Fruit fly (Drosophila melanogaster) whole organism, prepupa: ENCODE data around the gene Idh3a.

Source experiments
- Blimp-1 ChIP-seq: fragments of 200-800 bp; sonication (Bioruptor generic); optimal IDR thresholded peaks from 3 replicates; lab custom pipeline; 2017; ENCODE audit warnings: missing biosample characterization, missing genetic modification characterization, mild to moderate bottlenecking, moderate library complexity, missing genetic modification reagents
- CG11762 ChIP-seq: fragments of 200-800 bp; sonication (Bioruptor generic); optimal IDR thresholded peaks from 3 replicates; lab custom pipeline; 2016; ENCODE audit warnings: missing biosample characterization, missing genetic modification characterization; ENCODE audit not compliant: insufficient read depth
- CG15336 ChIP-seq: fragments of 200-800 bp; sonication (Bioruptor generic); IDR thresholded peaks from 2 replicates; pipeline ENCODE4 v1.3.6; 2022; ENCODE audit warnings: missing biosample characterization, missing genetic modification characterization
- CG1621 ChIP-seq: fragments of 200-800 bp; sonication (Bioruptor generic); optimal IDR thresholded peaks from 3 replicates; lab custom pipeline; 2018; ENCODE audit warnings: missing biosample characterization, mild to moderate bottlenecking, missing genetic modification characterization
- CG16779 ChIP-seq: fragments of 200-800 bp; sonication (Bioruptor generic); optimal IDR thresholded peaks from 3 replicates; lab custom pipeline; 2017; ENCODE audit warnings: missing biosample characterization, mild to moderate bottlenecking, missing genetic modification characterization
- CG31627 ChIP-seq: fragments of 200-800 bp; sonication (Bioruptor generic); optimal IDR thresholded peaks from 3 replicates; lab custom pipeline; 2016; ENCODE audit warnings: missing biosample characterization, missing genetic modification characterization
- CG32006 ChIP-seq: fragments of 200-800 bp; sonication (Bioruptor generic); optimal IDR thresholded peaks from 3 replicates; lab custom pipeline; 2017; ENCODE audit warnings: missing biosample characterization, mild to moderate bottlenecking, missing genetic modification characterization
- CG34406 ChIP-seq: fragments of 200-800 bp; sonication (Bioruptor generic); optimal IDR thresholded peaks from 3 replicates; lab custom pipeline; 2016; ENCODE audit warnings: missing biosample characterization, missing genetic modification characterization
- CG3919 ChIP-seq: fragments of 200-800 bp; sonication (Bioruptor generic); optimal IDR thresholded peaks from 3 replicates; lab custom pipeline; 2016; ENCODE audit warnings: missing biosample characterization, missing genetic modification characterization
- CG4318 ChIP-seq: fragments of 200-800 bp; sonication (Bioruptor generic); optimal IDR thresholded peaks from 3 replicates; lab custom pipeline; 2017; ENCODE audit warnings: missing biosample characterization, mild to moderate bottlenecking, missing genetic modification characterization
- CG6163 ChIP-seq: fragments of 200-800 bp; sonication (Bioruptor generic); IDR thresholded peaks from 3 replicates; pipeline ENCODE4 v1.3.6; 2022; ENCODE audit warnings: missing biosample characterization, missing genetic modification characterization
- CG6276 ChIP-seq: fragments of 200-800 bp; sonication (Bioruptor generic); optimal IDR thresholded peaks from 2 replicates; lab custom pipeline; 2017; ENCODE audit warnings: missing biosample characterization, mild to moderate bottlenecking, missing genetic modification characterization
- CG6792 ChIP-seq: fragments of 200-800 bp; sonication (Bioruptor generic); optimal IDR thresholded peaks from 3 replicates; lab custom pipeline; 2016; ENCODE audit warnings: missing biosample characterization, missing genetic modification characterization
- CG6808 ChIP-seq: fragments of 200-800 bp; sonication (Bioruptor generic); optimal IDR thresholded peaks from 3 replicates; lab custom pipeline; 2017; ENCODE audit warnings: missing biosample characterization, missing genetic modification characterization, mild to moderate bottlenecking, moderate library complexity, missing genetic modification reagents
- CG6854 ChIP-seq: fragments of 200-800 bp; sonication (Bioruptor generic); optimal IDR thresholded peaks from 2 replicates; lab custom pipeline; 2017; ENCODE audit warnings: missing biosample characterization, mild to moderate bottlenecking, missing genetic modification characterization
- CG7368 ChIP-seq: fragments of 200-800 bp; sonication (Bioruptor generic); optimal IDR thresholded peaks from 3 replicates; lab custom pipeline; 2016; ENCODE audit warnings: missing biosample characterization, missing genetic modification characterization
- CG8319 ChIP-seq: fragments of 200-800 bp; sonication (Bioruptor generic); optimal IDR thresholded peaks from 3 replicates; lab custom pipeline; 2016; ENCODE audit warnings: missing biosample characterization, missing genetic modification characterization
- CG8632 ChIP-seq: fragments of 200-800 bp; sonication (Bioruptor generic); optimal IDR thresholded peaks from 3 replicates; lab custom pipeline; 2016; ENCODE audit warnings: missing biosample characterization, missing genetic modification characterization
- CG9139 ChIP-seq: fragments of 200-800 bp; sonication (Bioruptor generic); optimal IDR thresholded peaks from 3 replicates; lab custom pipeline; 2017; ENCODE audit warnings: missing biosample characterization, mild to moderate bottlenecking, missing genetic modification characterization
- Eip75B ChIP-seq: fragments of 200-800 bp; sonication (Bioruptor generic); optimal IDR thresholded peaks from 3 replicates; lab custom pipeline; 2016; ENCODE audit warnings: missing biosample characterization, missing genetic modification characterization
- Eip78C ChIP-seq: fragments of 200-800 bp; sonication (Bioruptor generic); peaks from one replicate; lab custom pipeline; 2016; ENCODE audit warnings: missing biosample characterization, missing genetic modification characterization
- Eip93F ChIP-seq: fragments of 200-800 bp; sonication (Bioruptor generic); optimal IDR thresholded peaks from 2 replicates; lab custom pipeline; 2016; ENCODE audit warnings: missing biosample characterization, mild to moderate bottlenecking, missing genetic modification characterization
- Ets21C ChIP-seq: fragments of 200-800 bp; sonication (Bioruptor generic); optimal IDR thresholded peaks from 3 replicates; lab custom pipeline; 2016; ENCODE audit warnings: missing biosample characterization, missing genetic modification characterization
- Gug ChIP-seq: fragments of 200-800 bp; sonication (Bioruptor generic); IDR thresholded peaks from 2 replicates; pipeline ENCODE4 v1.3.6; 2022; ENCODE audit warnings: missing biosample characterization, missing genetic modification characterization
- Hr38 ChIP-seq: sonication (Bioruptor generic); optimal IDR thresholded peaks from 2 replicates; lab custom pipeline; 2016; ENCODE audit warnings: missing biosample characterization, missing genetic modification characterization
- Hr39 ChIP-seq: fragments of 200-800 bp; sonication (Bioruptor generic); optimal IDR thresholded peaks from 2 replicates; lab custom pipeline; 2016; ENCODE audit warnings: missing biosample characterization, missing genetic modification characterization
- Hr4 ChIP-seq: fragments of 200-800 bp; sonication (Bioruptor generic); optimal IDR thresholded peaks from 3 replicates; lab custom pipeline; 2016; ENCODE audit warnings: missing biosample characterization, missing genetic modification characterization
- Lpt ChIP-seq: fragments of 200-800 bp; sonication (Bioruptor generic); optimal IDR thresholded peaks from 3 replicates; lab custom pipeline; 2016; ENCODE audit warnings: missing biosample characterization, missing genetic modification characterization
- OdsH ChIP-seq: fragments of 200-800 bp; sonication (Bioruptor generic); optimal IDR thresholded peaks from 3 replicates; lab custom pipeline; 2016; ENCODE audit warnings: missing biosample characterization, missing genetic modification characterization
- Sox14 ChIP-seq: fragments of 200-800 bp; sonication (Bioruptor generic); optimal IDR thresholded peaks from 3 replicates; lab custom pipeline; 2016; ENCODE audit warnings: missing biosample characterization, missing genetic modification characterization
- achi ChIP-seq: fragments of 200-800 bp; sonication (Bioruptor generic); optimal IDR thresholded peaks from 3 replicates; lab custom pipeline; 2016; ENCODE audit warnings: missing biosample characterization, missing genetic modification characterization
- cyc ChIP-seq: fragments of 200-800 bp; sonication (Bioruptor generic); optimal IDR thresholded peaks from 3 replicates; lab custom pipeline; 2016; ENCODE audit warnings: missing biosample characterization, missing genetic modification characterization
- dsx ChIP-seq: fragments of 200-800 bp; optimal IDR thresholded peaks from 3 replicates; lab custom pipeline; 2019; ENCODE audit warnings: missing biosample characterization, mild to moderate bottlenecking, missing genetic modification characterization, moderate library complexity; ENCODE audit not compliant: poor library complexity, severe bottlenecking
- eg ChIP-seq: fragments of 200-800 bp; sonication (Bioruptor generic); IDR thresholded peaks from 3 replicates; pipeline ENCODE4 v1.3.6; 2022; ENCODE audit warnings: missing biosample characterization, missing genetic modification characterization
- esn ChIP-seq: fragments of 200-800 bp; sonication (Bioruptor generic); optimal IDR thresholded peaks from 2 replicates; lab custom pipeline; 2016; ENCODE audit warnings: missing biosample characterization, mild to moderate bottlenecking, missing genetic modification characterization, moderate library complexity
- fd85E ChIP-seq: fragments of 200-800 bp; sonication (Bioruptor generic); optimal IDR thresholded peaks from 3 replicates; lab custom pipeline; 2016; ENCODE audit warnings: missing biosample characterization, missing genetic modification characterization
- fkh ChIP-seq: fragments of 200-800 bp; sonication (Bioruptor generic); optimal IDR thresholded peaks from 3 replicates; lab custom pipeline; 2017; ENCODE audit warnings: missing biosample characterization, mild to moderate bottlenecking, missing genetic modification characterization, moderate library complexity
- lz ChIP-seq: fragments of 200-800 bp; sonication (Bioruptor generic); optimal IDR thresholded peaks from 3 replicates; lab custom pipeline; 2016; ENCODE audit warnings: missing biosample characterization, missing genetic modification characterization
- net ChIP-seq: fragments of 200-800 bp; sonication (Bioruptor generic); optimal IDR thresholded peaks from 3 replicates; lab custom pipeline; 2016; ENCODE audit warnings: missing biosample characterization, missing genetic modification characterization
- pdm3 ChIP-seq: fragments of 200-800 bp; sonication (Bioruptor generic); optimal IDR thresholded peaks from 3 replicates; lab custom pipeline; 2016; ENCODE audit warnings: missing biosample characterization, missing genetic modification characterization
- salr ChIP-seq, 2 experiments: fragments of 200-800 bp; sonication (Bioruptor generic); optimal IDR thresholded peaks; 3 replicates each; lab custom pipeline; 2016 to 2018; ENCODE audit warnings: missing biosample characterization in 2 of 2, missing genetic modification characterization in 2 of 2, mild to moderate bottlenecking in 1 of 2
- spab ChIP-seq: fragments of 200-800 bp; sonication (Bioruptor generic); optimal IDR thresholded peaks from 2 replicates; lab custom pipeline; 2017; ENCODE audit warnings: missing biosample characterization, mild to moderate bottlenecking, missing genetic modification characterization, missing genetic modification reagents
- ss ChIP-seq, 2 experiments: fragments of 200-800 bp; sonication (Bioruptor generic); optimal IDR thresholded peaks; 2 replicates in 1 of 2; 3 replicates in 1 of 2; lab custom pipeline; 2017 to 2018; ENCODE audit warnings: mild to moderate bottlenecking in 2 of 2, missing biosample characterization in 2 of 2, missing genetic modification characterization in 2 of 2, moderate library complexity in 1 of 2
- svp ChIP-seq: fragments of 200-800 bp; sonication (Bioruptor generic); peaks from one replicate; lab custom pipeline; 2016; ENCODE audit warnings: missing biosample characterization, missing genetic modification characterization
- vri ChIP-seq: fragments of 200-800 bp; sonication (Bioruptor generic); optimal IDR thresholded peaks from 3 replicates; lab custom pipeline; 2016; ENCODE audit warnings: missing biosample characterization, mild to moderate bottlenecking, missing genetic modification characterization

Idh3a gene

DNA sequence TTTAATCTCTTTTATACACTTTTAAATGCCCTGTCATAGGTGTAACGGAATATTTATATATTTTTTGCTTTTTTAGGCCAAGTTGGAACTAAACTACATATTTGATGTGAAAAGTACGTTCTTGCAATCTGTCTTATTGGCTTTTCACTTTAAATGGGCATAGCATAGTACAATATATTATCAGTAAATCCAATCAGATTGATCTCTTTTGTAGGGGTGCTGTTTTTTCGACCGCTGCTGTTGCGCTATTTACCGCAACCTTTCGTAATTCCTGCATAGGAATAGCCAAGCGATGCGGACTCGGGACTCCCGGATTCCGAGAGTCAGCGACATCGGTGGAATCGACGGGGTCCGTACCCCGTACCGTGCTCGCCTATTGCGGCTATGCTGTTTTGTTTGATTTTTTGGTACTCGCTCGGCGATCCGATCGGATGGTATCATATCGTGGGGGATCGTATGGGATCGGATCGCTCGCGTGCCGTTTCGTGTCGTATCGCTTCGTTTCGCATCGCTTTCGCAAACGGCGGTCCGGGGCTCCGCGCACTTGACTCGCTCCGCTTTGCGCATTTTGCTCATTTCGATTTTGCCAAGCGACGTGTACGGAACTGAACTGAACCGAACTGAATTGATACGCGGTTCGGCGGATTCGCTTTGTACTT lies 23.7 kb downstream of the Idh3a start:
- peak; percentile 22 for TF ChIP-seq CG8632 (GFP tag; lab: Kevin White, UChicago)
- TF ChIP-seq Lpt (GFP tag; lab: Kevin White, UChicago): no peak
- peak; percentile 18 for TF ChIP-seq lz
- TF ChIP-seq eg (GFP tag; lab: Robert Waterston, UW): peak; percentile 64
- TF ChIP-seq CG9139 (GFP tag; lab: Kevin White, UChicago): peak; percentile 17
- TF ChIP-seq CG31627 (GFP tag; lab: Kevin White, UChicago): peak; percentile 14
- no peak for TF ChIP-seq Blimp-1 (GFP tag; lab: Kevin White, UChicago)
- TF ChIP-seq OdsH (GFP tag; lab: Kevin White, UChicago): peak; percentile 4
- TF ChIP-seq CG6163 (GFP tag; lab: Robert Waterston, UW): peak; percentile 48; the same call in 2 of the 3 replicates
- peak; percentile 43 for TF ChIP-seq CG1621 (tag; lab: Kevin White, UChicago)
- TF ChIP-seq CG16779 (tag; lab: Kevin White, UChicago): peak; percentile 14
- peak; percentile 19 to 32 for TF ChIP-seq ss (GFP tag; optimal IDR thresholded peaks at IDR 0.05; lab: Kevin White, UChicago)
- TF ChIP-seq Sox14: no peak
- TF ChIP-seq svp: peak; percentile 87
- peak; percentile 10 for TF ChIP-seq CG6276 (GFP tag; lab: Kevin White, UChicago)
- TF ChIP-seq CG6854 (GFP tag; lab: Kevin White, UChicago): peak; percentile 39
- TF ChIP-seq Eip78C (GFP tag; lab: Kevin White, UChicago): peak; percentile 60
- TF ChIP-seq vri: peak; percentile 71
- peak; percentile 35; the same call in 1 of the 2 replicates for TF ChIP-seq CG15336 (GFP tag; lab: Robert Waterston, UW)
- TF ChIP-seq pdm3 (GFP tag; lab: Kevin White, UChicago): no peak
- TF ChIP-seq Eip93F (GFP tag; lab: Kevin White, UChicago): peak; percentile 52
- peak; percentile 5 for TF ChIP-seq CG3919
- peak; percentile 9 for TF ChIP-seq CG32006 (GFP tag; lab: Kevin White, UChicago)
- peak; percentile 4 for TF ChIP-seq Hr39 (GFP tag; lab: Kevin White, UChicago)
- no peak for TF ChIP-seq dsx (GFP tag; lab: Kevin White, UChicago)
- TF ChIP-seq, all 60 proteins: peak for 20

DNA sequence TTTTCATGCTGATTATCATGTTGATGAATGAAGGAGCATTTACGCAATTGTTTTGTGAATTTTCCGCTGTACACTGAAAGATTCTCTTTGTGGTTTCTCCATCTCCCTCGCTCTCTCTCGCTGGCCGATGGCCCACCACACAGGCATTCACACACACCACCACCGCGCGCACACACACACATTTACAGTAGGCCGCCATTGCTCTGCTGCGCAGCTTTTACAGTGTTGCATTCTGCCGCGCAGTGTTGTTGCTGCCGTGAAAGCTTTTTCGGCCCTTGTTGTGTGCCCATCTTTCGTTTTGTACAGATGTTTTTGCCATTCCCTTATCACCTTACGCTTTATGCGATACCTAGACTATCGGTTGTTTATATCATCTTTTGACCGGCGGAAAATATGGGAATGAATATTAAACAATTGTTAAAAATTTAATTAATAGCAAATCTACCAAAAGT lies 24.8 kb downstream of the Idh3a start:
- no peak for TF ChIP-seq CG32006 (GFP tag; lab: Kevin White, UChicago)
- no peak for TF ChIP-seq CG8319 (GFP tag; lab: Kevin White, UChicago)
- TF ChIP-seq CG1621 (tag; lab: Kevin White, UChicago): peak; percentile 32
- no peak for TF ChIP-seq CG4318 (GFP tag; lab: Kevin White, UChicago)
- TF ChIP-seq CG7368 (GFP tag; lab: Kevin White, UChicago): peak; percentile 31
- peak; percentile 29 for TF ChIP-seq cyc (GFP tag; lab: Kevin White, UChicago)
- no peak for TF ChIP-seq CG6792 (GFP tag; lab: Kevin White, UChicago)
- TF ChIP-seq net (GFP tag; lab: Kevin White, UChicago): no peak
- TF ChIP-seq ss (GFP tag; optimal IDR thresholded peaks at IDR 0.05; lab: Kevin White, UChicago): peak in 1 of 2 experiments; percentile 12
- TF ChIP-seq Hr4 (GFP tag; lab: Kevin White, UChicago): no peak
- TF ChIP-seq Lpt (GFP tag; lab: Kevin White, UChicago): no peak
- no peak for TF ChIP-seq CG3919
- TF ChIP-seq CG9139 (GFP tag; lab: Kevin White, UChicago): no peak
- no peak for TF ChIP-seq Blimp-1 (GFP tag; lab: Kevin White, UChicago)
- TF ChIP-seq Hr38 (GFP tag; lab: Kevin White, UChicago): no peak
- no peak for TF ChIP-seq CG6854 (GFP tag; lab: Kevin White, UChicago)
- TF ChIP-seq achi (GFP tag; lab: Kevin White, UChicago): no peak
- TF ChIP-seq CG31627 (GFP tag; lab: Kevin White, UChicago): no peak
- peak; percentile 10 for TF ChIP-seq Eip75B (GFP tag; lab: Kevin White, UChicago)
- TF ChIP-seq dsx (GFP tag; lab: Kevin White, UChicago): peak; percentile 53
- TF ChIP-seq CG15336 (GFP tag; lab: Robert Waterston, UW): no peak
- no peak for TF ChIP-seq salr (GFP tag; optimal IDR thresholded peaks at IDR 0.05; lab: Kevin White, UChicago)
- TF ChIP-seq esn: no peak
- TF ChIP-seq svp: peak; percentile 61
- no peak for TF ChIP-seq fd85E (GFP tag; lab: Kevin White, UChicago)
- TF ChIP-seq CG6808 (GFP tag; lab: Kevin White, UChicago): no peak
- TF ChIP-seq Gug: no peak
- no peak for TF ChIP-seq OdsH (GFP tag; lab: Kevin White, UChicago)
- no peak for TF ChIP-seq fkh
- TF ChIP-seq spab (GFP tag; lab: Kevin White, UChicago): no peak
- TF ChIP-seq Sox14: peak; percentile 6
- peak; percentile 14 for TF ChIP-seq Hr39 (GFP tag; lab: Kevin White, UChicago)
- peak; percentile 61 for TF ChIP-seq vri
- no peak for TF ChIP-seq CG11762 (GFP tag; lab: Kevin White, UChicago)
- no peak for TF ChIP-seq CG6276 (GFP tag; lab: Kevin White, UChicago)
- TF ChIP-seq Ets21C (GFP tag; lab: Kevin White, UChicago): no peak
- TF ChIP-seq CG34406 (GFP tag; lab: Kevin White, UChicago): no peak
- no peak for TF ChIP-seq lz
- no peak for TF ChIP-seq pdm3 (GFP tag; lab: Kevin White, UChicago)
